Fruit fly (Drosophila melanogaster): ENCODE measurements around the gene CG5888.

DNA sequence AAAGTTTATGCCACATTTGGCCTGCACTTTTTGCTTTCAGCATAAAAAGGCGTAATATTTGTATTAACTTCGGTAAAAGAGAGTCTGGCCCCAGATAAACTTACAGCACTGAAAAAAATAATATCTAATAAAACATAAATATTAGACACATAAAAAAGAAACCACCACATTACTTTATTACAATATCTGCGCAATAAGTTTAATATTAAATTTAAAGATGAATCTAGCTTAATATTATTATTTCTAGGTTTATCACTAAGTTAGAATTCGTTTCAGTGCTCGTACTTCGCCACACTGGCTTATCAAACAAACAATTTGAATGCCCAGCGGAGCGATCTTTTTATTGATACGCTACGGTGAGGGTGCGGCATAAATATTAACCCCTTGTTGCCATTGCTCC, 90.4 kb downstream of the CG5888 start:
- TF ChIP-seq dmrt93B (GFP tag; optimal IDR thresholded peaks at IDR 0.05) (no peak), ey (GFP tag; optimal IDR thresholded peaks at IDR 0.05) (no peak), Dfd (GFP tag; optimal IDR thresholded peaks at IDR 0.05) (no peak), Rel (GFP tag; optimal IDR thresholded peaks at IDR 0.05) (no peak), Rel (tag; optimal IDR thresholded peaks at IDR 0.05) (no peak), br (GFP tag; optimal IDR thresholded peaks at IDR 0.05) (no peak), OdsH (GFP tag; optimal IDR thresholded peaks at IDR 0.05) (no peak)
